Fruit fly (Drosophila melanogaster): ENCODE results near the gene Mad.

DNA sequence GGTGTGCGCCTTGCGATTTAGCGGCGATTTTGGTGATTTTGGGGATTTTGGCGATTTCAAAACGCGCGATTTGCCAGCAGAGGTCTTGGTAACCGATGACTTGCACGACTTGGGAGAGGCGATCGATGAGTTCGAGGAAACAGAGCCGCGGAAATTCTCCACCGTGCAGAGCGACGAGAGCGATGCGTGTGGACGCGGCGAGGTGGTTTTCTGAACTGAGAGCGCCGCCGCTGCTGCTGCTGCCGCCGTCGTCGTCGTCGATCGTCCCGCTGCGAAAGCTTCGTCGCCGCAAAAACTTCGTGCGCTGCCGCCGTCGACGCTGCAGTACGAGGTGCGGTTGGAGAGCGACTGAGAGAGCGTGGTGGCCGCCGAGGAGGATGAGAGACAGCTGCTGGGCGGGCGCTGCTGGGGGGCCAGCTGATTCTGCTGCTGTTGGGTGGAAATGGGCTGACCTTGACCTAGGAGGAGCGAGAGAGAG lies 34.9 kb downstream of the Mad start:
- no peak for TF ChIP-seq Gug (GFP tag; IDR thresholded peaks at IDR 0.05)
- TF ChIP-seq svp (GFP tag), result peak; percentile 98
- no peak for TF ChIP-seq fd85E (GFP tag; optimal IDR thresholded peaks at IDR 0.05)
- TF ChIP-seq Hr39 (GFP tag; optimal IDR thresholded peaks at IDR 0.05), result no peak
- no peak for TF ChIP-seq CG11902 (GFP tag; optimal IDR thresholded peaks at IDR 0.05)
- TF ChIP-seq CG8119 (GFP tag; IDR thresholded peaks at IDR 0.05), result no peak
- TF ChIP-seq topi (GFP tag; optimal IDR thresholded peaks at IDR 0.05), result peak; percentile 4
- TF ChIP-seq Lpt (GFP tag; optimal IDR thresholded peaks at IDR 0.05), result no peak
